Worm (Caenorhabditis elegans) whole organism, late embryonic: ENCODE measurements around the gene klp-12.

Experiments used
- K09A11.1 ChIP-seq: sonication (generic microtip); optimal IDR thresholded peaks from 2 replicates; lab custom pipeline; 2017; ENCODE audit warnings: antibody characterized with exemption, mild to moderate bottlenecking, missing genetic modification characterization, missing compliant biosample characterization; ENCODE audit not compliant: insufficient read depth
- ceh-2 ChIP-seq: sonication (generic microtip); optimal IDR thresholded peaks from 2 replicates; lab custom pipeline; 2016; ENCODE audit warnings: missing genotype, missing genetic modification characterization, missing compliant biosample characterization
- ceh-30 ChIP-seq: fragments of 150-350 bp; optimal IDR thresholded peaks from 2 replicates; lab custom pipeline; 2014; ENCODE audit warnings: missing biosample characterization, missing genetic modification characterization
- ceh-48 ChIP-seq: sonication (generic microtip); optimal IDR thresholded peaks from 2 replicates; lab custom pipeline; 2016; ENCODE audit warnings: missing genetic modification characterization, inconsistent platforms, missing compliant biosample characterization
- ceh-9 ChIP-seq: sonication (generic microtip); optimal IDR thresholded peaks from 2 replicates; lab custom pipeline; 2016; ENCODE audit warnings: mild to moderate bottlenecking, missing genetic modification characterization, inconsistent platforms, missing compliant biosample characterization
- dmd-4 ChIP-seq: sonication (generic microtip); optimal IDR thresholded peaks from 2 replicates; lab custom pipeline; 2016; ENCODE audit warnings: borderline replicate concordance, missing genetic modification characterization, missing compliant biosample characterization
- hlh-15 ChIP-seq: sonication (generic microtip); optimal IDR thresholded peaks from 2 replicates; lab custom pipeline; 2016; ENCODE audit warnings: missing genetic modification characterization, missing compliant biosample characterization
- hlh-30 ChIP-seq: sonication (generic microtip); optimal IDR thresholded peaks from 2 replicates; lab custom pipeline; 2017; ENCODE audit warnings: antibody characterized with exemption, missing genetic modification characterization, missing compliant biosample characterization; ENCODE audit not compliant: insufficient read depth
- nhr-11 ChIP-seq: fragments of 150-350 bp; optimal IDR thresholded peaks from 2 replicates; lab custom pipeline; 2014; ENCODE audit warnings: missing biosample characterization, missing genetic modification characterization
- pha-2 ChIP-seq: sonication (generic microtip); optimal IDR thresholded peaks from 2 replicates; lab custom pipeline; 2017; ENCODE audit warnings: mild to moderate bottlenecking, missing genetic modification characterization, missing compliant biosample characterization
- tbx-2 ChIP-seq: sonication (generic microtip); optimal IDR thresholded peaks from 2 replicates; lab custom pipeline; 2016; ENCODE audit warnings: missing genetic modification characterization, missing compliant biosample characterization
- zip-5 ChIP-seq: sonication (generic microtip); optimal IDR thresholded peaks from 2 replicates; lab custom pipeline; 2016; ENCODE audit warnings: missing genetic modification characterization, missing compliant biosample characterization
- ztf-16 ChIP-seq: sonication (generic microtip); optimal IDR thresholded peaks from 2 replicates; lab custom pipeline; 2017; ENCODE audit warnings: missing genetic modification characterization, missing compliant biosample characterization

ce11 chrIV:11379254-11379653 lies 19.6 kb upstream of the klp-12 start, which contains the start of gene fbxb-76:
- TF ChIP-seq ceh-2 (tag; lab: Kevin White, UChicago) = no peak
- no peak for TF ChIP-seq zip-5 (tag; lab: Kevin White, UChicago)
- no peak for TF ChIP-seq ztf-16 (tag; lab: Kevin White, UChicago)
- TF ChIP-seq ceh-30 (tag; lab: Kevin White, UChicago) = no peak
- TF ChIP-seq ceh-9 (tag; lab: Kevin White, UChicago) = no peak
- no peak for TF ChIP-seq nhr-11 (tag; lab: Kevin White, UChicago)
- TF ChIP-seq dmd-4 = no peak
- TF ChIP-seq ceh-48 = no peak
- TF ChIP-seq hlh-30 (tag; lab: Kevin White, UChicago) = no peak
- TF ChIP-seq hlh-15 = no peak
- TF ChIP-seq K09A11.1 (tag; lab: Kevin White, UChicago) = no peak
- no peak for TF ChIP-seq pha-2
- no peak for TF ChIP-seq tbx-2 (tag; lab: Kevin White, UChicago)
